Fruit fly (Drosophila melanogaster): Measurements from ENCODE around the gene S-Lap3.

- TF ChIP-seq fu2 (GFP tag; optimal IDR thresholded peaks at IDR 0.05) (no peak), zfh2 (GFP tag; optimal IDR thresholded peaks at IDR 0.05) (no peak), CG10979 (tag; optimal IDR thresholded peaks at IDR 0.05) (no peak), CG11093 (GFP tag; IDR thresholded peaks at IDR 0.05) (no peak), maf-S (GFP tag; optimal IDR thresholded peaks at IDR 0.05) (no peak), kay (GFP tag; optimal IDR thresholded peaks at IDR 0.05) (no peak), CG17186 (GFP tag; optimal IDR thresholded peaks at IDR 0.05) (no peak), chif (GFP tag; optimal IDR thresholded peaks at IDR 0.05) (no peak), pan (optimal IDR thresholded peaks at IDR 0.05) (no peak), pan (GFP tag; optimal IDR thresholded peaks at IDR 0.05 in 1 of 2, IDR thresholded peaks at IDR 0.05 in 1 of 2) (no peak)
Observed at dm6 chr3L:10495882-10496654, 31.1 kb downstream of the S-Lap3 start.
